Fruit fly (Drosophila melanogaster) whole organism, embryonic: ENCODE results near the gene CG2854.

Experiments
- Adf1 ChIP-seq: fragments of 200-800 bp; sonication (Bioruptor generic); IDR thresholded peaks from 2 replicates; pipeline ENCODE4 v1.3.6; 2022; ENCODE audit warnings: missing biosample characterization, missing genetic modification characterization
- CG10543 ChIP-seq: fragments of 200-800 bp; sonication (Bioruptor generic); optimal IDR thresholded peaks from 3 replicates; lab custom pipeline; 2017; ENCODE audit warnings: missing biosample characterization, mild to moderate bottlenecking, missing genetic modification characterization, moderate library complexity
- CG1233 ChIP-seq: fragments of 200-800 bp; sonication (Bioruptor generic); optimal IDR thresholded peaks from 4 replicates; lab custom pipeline; 2018; ENCODE audit warnings: missing biosample characterization, mild to moderate bottlenecking, missing genetic modification characterization
- CG12391 ChIP-seq: fragments of 200-800 bp; sonication (Bioruptor generic); optimal IDR thresholded peaks from 3 replicates; lab custom pipeline; 2018; ENCODE audit warnings: missing biosample characterization, mild to moderate bottlenecking, missing genetic modification characterization, moderate library complexity
- CG13775 ChIP-seq: fragments of 200-800 bp; sonication (Bioruptor generic); optimal IDR thresholded peaks from 3 replicates; lab custom pipeline; 2017; ENCODE audit warnings: missing biosample characterization, mild to moderate bottlenecking, missing genetic modification characterization
- CG2199 ChIP-seq: fragments of 200-800 bp; sonication (Bioruptor generic); IDR thresholded peaks from 3 replicates; pipeline ENCODE4 v1.3.6; 2022; ENCODE audit warnings: missing biosample characterization, missing genetic modification characterization
- CG6254 ChIP-seq: fragments of 200-800 bp; sonication (Bioruptor generic); optimal IDR thresholded peaks from 3 replicates; lab custom pipeline; 2017; ENCODE audit warnings: mild to moderate bottlenecking, missing biosample characterization, missing genetic modification reagents, missing genetic modification characterization
- CG6765 ChIP-seq: fragments of 200-800 bp; sonication (Bioruptor generic); optimal IDR thresholded peaks from 3 replicates; lab custom pipeline; 2017; ENCODE audit warnings: missing biosample characterization, mild to moderate bottlenecking, missing genetic modification characterization
- CG7839 ChIP-seq: fragments of 200-800 bp; sonication (Bioruptor generic); optimal IDR thresholded peaks from 3 replicates; lab custom pipeline; 2018; ENCODE audit warnings: missing biosample characterization, mild to moderate bottlenecking, missing genetic modification characterization, moderate library complexity
- CG8089 ChIP-seq: fragments of 200-800 bp; sonication (Bioruptor generic); optimal IDR thresholded peaks from 3 replicates; lab custom pipeline; 2016; ENCODE audit warnings: missing biosample characterization, missing genetic modification characterization
- CTCF ChIP-seq: fragments of 200-800 bp; sonication (Bioruptor generic); optimal IDR thresholded peaks from 2 replicates; lab custom pipeline; 2017; ENCODE audit warnings: missing biosample characterization, mild to moderate bottlenecking, missing genetic modification characterization, moderate library complexity
- D ChIP-seq, 2 experiments: fragments of 200-800 bp in 1 of 2; fragments of >200 bp in 1 of 2; sonication (Bioruptor generic) in 1 of 2; optimal IDR thresholded peaks; 2 replicates in 1 of 2; 3 replicates in 1 of 2; lab custom pipeline; 2017; ENCODE audit warnings: mild to moderate bottlenecking in 1 of 2, missing biosample characterization in 1 of 2, missing genetic modification characterization in 1 of 2, missing genetic modification reagents in 1 of 2
- D19A ChIP-seq: fragments of 200-800 bp; optimal IDR thresholded peaks from 3 replicates; lab custom pipeline; 2019; ENCODE audit warnings: missing biosample characterization, mild to moderate bottlenecking, missing genetic modification characterization, moderate library complexity
- Dad ChIP-seq: fragments of 200-800 bp; sonication (Bioruptor generic); optimal IDR thresholded peaks from 3 replicates; lab custom pipeline; 2016; ENCODE audit warnings: missing biosample characterization, missing genetic modification characterization
- Dip2 ChIP-seq: fragments of 200-800 bp; sonication (Bioruptor generic); IDR thresholded peaks from 2 replicates; pipeline ENCODE4 v1.3.6; 2022; ENCODE audit warnings: missing biosample characterization, missing genetic modification characterization
- ERR ChIP-seq: fragments of 200-800 bp; sonication (Bioruptor generic); optimal IDR thresholded peaks from 2 replicates; lab custom pipeline; 2016; ENCODE audit warnings: missing biosample characterization, missing genetic modification characterization
- Gsc ChIP-seq: fragments of 200-800 bp; sonication (Bioruptor generic); IDR thresholded peaks from 2 replicates; pipeline ENCODE4 v1.3.6; 2022; ENCODE audit warnings: missing biosample characterization, missing genetic modification characterization
- Jarid2 ChIP-seq: fragments of 200-800 bp; sonication (Bioruptor generic); optimal IDR thresholded peaks from 3 replicates; lab custom pipeline; 2017; ENCODE audit warnings: mild to moderate bottlenecking, missing biosample characterization, missing genetic modification reagents, missing genetic modification characterization
- Kr ChIP-seq: fragments of 200-800 bp; sonication (Bioruptor generic); optimal IDR thresholded peaks from 2 replicates; lab custom pipeline; 2017; ENCODE audit warnings: missing biosample characterization, mild to moderate bottlenecking, missing genetic modification characterization
- MESR4 ChIP-seq: fragments of 200-800 bp; sonication (Bioruptor generic); optimal IDR thresholded peaks from 2 replicates; lab custom pipeline; 2018; ENCODE audit warnings: missing biosample characterization, mild to moderate bottlenecking, missing genetic modification characterization, moderate library complexity
- MTF-1 ChIP-seq: fragments of 200-800 bp; sonication (Bioruptor generic); optimal IDR thresholded peaks from 2 replicates; lab custom pipeline; 2018; ENCODE audit warnings: missing biosample characterization, mild to moderate bottlenecking, missing genetic modification characterization, borderline replicate concordance
- Meics ChIP-seq: fragments of 200-800 bp; sonication (Bioruptor generic); optimal IDR thresholded peaks from 2 replicates; lab custom pipeline; 2017; ENCODE audit warnings: missing biosample characterization, mild to moderate bottlenecking, missing genetic modification characterization
- Scr ChIP-seq: fragments of 200-800 bp; sonication (Bioruptor generic); IDR thresholded peaks from 2 replicates; pipeline ENCODE4 v1.3.6; 2022; ENCODE audit warnings: missing biosample characterization, missing genetic modification characterization; ENCODE audit not compliant: partially characterized antibody
- Trl ChIP-seq, 3 experiments: fragments of >200 bp in 2 of 3; fragments of 200-800 bp in 1 of 3; sonication (Bioruptor generic) in 1 of 3; optimal IDR thresholded peaks; 2 replicates in 1 of 3; 3 replicates in 2 of 3; lab custom pipeline; 2016 to 2017; ENCODE audit warnings: missing biosample characterization in 1 of 3, missing genetic modification characterization in 1 of 3
- aop ChIP-seq: fragments of 200-800 bp; sonication (Bioruptor generic); IDR thresholded peaks from 2 replicates; pipeline ENCODE4 v1.3.6; 2022; ENCODE audit warnings: missing biosample characterization, missing genetic modification characterization
- cad ChIP-seq: fragments of >200 bp; optimal IDR thresholded peaks from 2 replicates; lab custom pipeline; 2017; ENCODE audit warnings: missing biosample characterization, missing genetic modification characterization
- corto ChIP-seq: fragments of 200-800 bp; sonication (Bioruptor generic); optimal IDR thresholded peaks from 2 replicates; lab custom pipeline; 2016; ENCODE audit warnings: missing biosample characterization, mild to moderate bottlenecking, missing genetic modification characterization, moderate library complexity
- cwo ChIP-seq: fragments of 200-800 bp; sonication (Bioruptor generic); optimal IDR thresholded peaks from 3 replicates; lab custom pipeline; 2017; ENCODE audit warnings: missing biosample characterization, missing genetic modification characterization, mild to moderate bottlenecking, moderate library complexity, missing genetic modification reagents
- eve ChIP-seq, 2 experiments: fragments of >200 bp; optimal IDR thresholded peaks; 2 replicates each; lab custom pipeline; 2017; ENCODE audit warnings: missing biosample characterization in 2 of 2, missing genetic modification characterization in 2 of 2
- fd64A ChIP-seq: fragments of 200-800 bp; sonication (Bioruptor generic); optimal IDR thresholded peaks from 3 replicates; lab custom pipeline; 2018; ENCODE audit warnings: missing biosample characterization, mild to moderate bottlenecking, missing genetic modification characterization
- gsb ChIP-seq: fragments of 200-800 bp; sonication (Bioruptor generic); IDR thresholded peaks from 2 replicates; pipeline ENCODE4 v1.3.6; 2022; ENCODE audit warnings: missing biosample characterization, missing genetic modification characterization
- hbn ChIP-seq: fragments of 200-800 bp; sonication (Bioruptor generic); IDR thresholded peaks from 2 replicates; pipeline ENCODE4 v1.3.6; 2022; ENCODE audit warnings: missing biosample characterization, missing genetic modification characterization; ENCODE audit not compliant: partially characterized antibody
- her ChIP-seq: fragments of 200-800 bp; sonication (Bioruptor generic); optimal IDR thresholded peaks from 2 replicates; lab custom pipeline; 2016; ENCODE audit warnings: missing biosample characterization, missing genetic modification characterization
- lilli ChIP-seq: fragments of 200-800 bp; sonication (Bioruptor generic); optimal IDR thresholded peaks from 3 replicates; lab custom pipeline; 2016; ENCODE audit warnings: missing biosample characterization, missing genetic modification characterization
- oc ChIP-seq: fragments of 200-800 bp; sonication (Bioruptor generic); optimal IDR thresholded peaks from 2 replicates; lab custom pipeline; 2018; ENCODE audit warnings: missing biosample characterization, mild to moderate bottlenecking, missing genetic modification characterization, moderate library complexity
- pan ChIP-seq, 4 experiments: fragments of >200 bp in 3 of 4; fragments of 200-800 bp in 1 of 4; sonication (Bioruptor generic) in 1 of 4; optimal IDR thresholded peaks in 3 of 4; IDR thresholded peaks in 1 of 4; 2 replicates each; pipeline versions ENCODE4 v1.3.6 to Lab custom; 2017 to 2022; ENCODE audit warnings: missing biosample characterization in 2 of 4, missing genetic modification characterization in 2 of 4, mixed read lengths in 1 of 4
- phol ChIP-seq: fragments of 200-800 bp; sonication (Bioruptor generic); optimal IDR thresholded peaks from 3 replicates; lab custom pipeline; 2018; ENCODE audit warnings: missing biosample characterization, mild to moderate bottlenecking, missing genetic modification characterization, moderate library complexity
- pita ChIP-seq: fragments of 200-800 bp; sonication (Bioruptor generic); optimal IDR thresholded peaks from 2 replicates; lab custom pipeline; 2017; ENCODE audit warnings: missing biosample characterization, mild to moderate bottlenecking, missing genetic modification characterization
- sc ChIP-seq, 3 experiments: fragments of >200 bp in 2 of 3; fragments of 200-800 bp in 1 of 3; sonication (Bioruptor generic) in 1 of 3; optimal IDR thresholded peaks; 2 replicates in 2 of 3; 3 replicates in 1 of 3; lab custom pipeline; 2017; ENCODE audit warnings: mild to moderate bottlenecking in 1 of 3, missing biosample characterization in 1 of 3, missing genetic modification characterization in 1 of 3, missing genetic modification reagents in 1 of 3
- schlank ChIP-seq: fragments of 200-800 bp; sonication (Bioruptor generic); optimal IDR thresholded peaks from 2 replicates; lab custom pipeline; 2018; ENCODE audit warnings: missing biosample characterization, mild to moderate bottlenecking, missing genetic modification characterization
- stwl ChIP-seq: fragments of 200-800 bp; sonication (Bioruptor generic); optimal IDR thresholded peaks from 3 replicates; lab custom pipeline; 2018; ENCODE audit warnings: missing biosample characterization, mild to moderate bottlenecking, missing genetic modification characterization, moderate library complexity
- sug ChIP-seq: fragments of 200-800 bp; optimal IDR thresholded peaks from 2 replicates; lab custom pipeline; 2019; ENCODE audit warnings: missing biosample characterization, mild to moderate bottlenecking, missing genetic modification characterization, moderate library complexity
- tin ChIP-seq: fragments of 200-800 bp; sonication (Bioruptor generic); optimal IDR thresholded peaks from 3 replicates; lab custom pipeline; 2016; ENCODE audit warnings: missing biosample characterization, missing genetic modification characterization
- usp ChIP-seq: fragments of >200 bp; optimal IDR thresholded peaks from 2 replicates; lab custom pipeline; 2017; ENCODE audit warnings: missing biosample characterization, missing genetic modification characterization
- wek ChIP-seq: fragments of 200-800 bp; sonication (Bioruptor generic); optimal IDR thresholded peaks from 3 replicates; lab custom pipeline; 2018; ENCODE audit warnings: missing biosample characterization, mild to moderate bottlenecking, missing genetic modification characterization, moderate library complexity
- wor ChIP-seq: fragments of 200-800 bp; sonication (Bioruptor generic); IDR thresholded peaks from 2 replicates; pipeline ENCODE4 v1.3.6; 2022; ENCODE audit warnings: missing biosample characterization, missing genetic modification characterization
- zfh2 ChIP-seq: fragments of 200-800 bp; sonication (Bioruptor generic); optimal IDR thresholded peaks from 2 replicates; lab custom pipeline; 2016; ENCODE audit warnings: missing biosample characterization, missing genetic modification characterization

The CG2854 gene

dm6 chrX:2297428-2298200 lies 29.3 kb upstream of the CG2854 start (continued):
- TF ChIP-seq ERR (GFP tag; lab: Kevin White, UChicago) = peak; percentile 98
- TF ChIP-seq CG8089 = peak; percentile 99
- peak; percentile 97 for TF ChIP-seq Meics
- TF ChIP-seq Adf1 = peak; percentile 98
- peak; percentile 99 for TF ChIP-seq oc
- TF ChIP-seq pan (optimal IDR thresholded peaks at IDR 0.05; lab: Kevin White, UChicago) = no peak
- TF ChIP-seq pan (GFP tag; optimal IDR thresholded peaks at IDR 0.05 in 1 of 2, IDR thresholded peaks at IDR 0.05 in 1 of 2) = peak in 1 of 2 experiments; percentile 98
- TF ChIP-seq Scr (GFP tag; lab: Robert Waterston, UW) = no peak
- TF ChIP-seq eve (GFP tag; optimal IDR thresholded peaks at IDR 0.05; lab: Kevin White, UChicago) = peak in 1 of 2 experiments; percentile 99
- peak; percentile 98 for TF ChIP-seq CG12391 (tag; lab: Kevin White, UChicago)
- peak; percentile 98 for TF ChIP-seq zfh2 (GFP tag; lab: Kevin White, UChicago)
- peak; percentile 96 for TF ChIP-seq gsb (GFP tag; lab: Robert Waterston, UW)
- peak; percentile 95 for TF ChIP-seq Gsc (GFP tag; lab: Robert Waterston, UW)
- peak; percentile 95 for TF ChIP-seq CG6254 (GFP tag; lab: Kevin White, UChicago)
- TF ChIP-seq aop (GFP tag; lab: Robert Waterston, UW) = peak; percentile 96
- peak; percentile 99 for TF ChIP-seq lilli (GFP tag; lab: Kevin White, UChicago)
- TF ChIP-seq tin (GFP tag; lab: Kevin White, UChicago) = peak; percentile 99
- peak; percentile 97 for TF ChIP-seq cwo (GFP tag; lab: Kevin White, UChicago)
- peak; percentile 59 for TF ChIP-seq Kr (GFP tag; lab: Kevin White, UChicago)
- no peak for TF ChIP-seq hbn
- peak; percentile 94 for TF ChIP-seq wek (GFP tag; lab: Kevin White, UChicago)
- no peak for TF ChIP-seq pita
- TF ChIP-seq usp (GFP tag; lab: Kevin White, UChicago) = no peak
- peak; percentile 99 for TF ChIP-seq Dad
- peak; percentile 78 for TF ChIP-seq MESR4
- peak; percentile 97 for TF ChIP-seq MTF-1 (GFP tag; lab: Kevin White, UChicago)
- TF ChIP-seq CG13775 (GFP tag; lab: Kevin White, UChicago) = peak; percentile 95
- TF ChIP-seq CTCF (GFP tag; lab: Kevin White, UChicago) = peak; percentile 76
- peak; percentile 56 to 64 for TF ChIP-seq Trl (optimal IDR thresholded peaks at IDR 0.05; lab: Kevin White, UChicago)
- peak; percentile 98 for TF ChIP-seq Trl (GFP tag; optimal IDR thresholded peaks at IDR 0.05; lab: Kevin White, UChicago)
- TF ChIP-seq sug = peak; percentile 94
- no peak for TF ChIP-seq sc (optimal IDR thresholded peaks at IDR 0.05; lab: Kevin White, UChicago)
- peak; percentile 98 for TF ChIP-seq sc (GFP tag; optimal IDR thresholded peaks at IDR 0.05; lab: Kevin White, UChicago)
- TF ChIP-seq schlank (tag; lab: Kevin White, UChicago) = peak; percentile 97
- TF ChIP-seq D19A (tag; lab: Kevin White, UChicago) = peak; percentile 96
- TF ChIP-seq cad (GFP tag; lab: Kevin White, UChicago) = no peak
- TF ChIP-seq Jarid2 (GFP tag; lab: Kevin White, UChicago) = peak; percentile 88
- peak; percentile 95 for TF ChIP-seq CG6765 (GFP tag; lab: Kevin White, UChicago)
- peak; percentile 99 for TF ChIP-seq CG7839 (tag; lab: Kevin White, UChicago)
- peak; percentile 99 for TF ChIP-seq wor (GFP tag; lab: Robert Waterston, UW)
- peak; percentile 98 for TF ChIP-seq her (GFP tag; lab: Kevin White, UChicago)
- peak; percentile 97 for TF ChIP-seq CG1233 (GFP tag; lab: Kevin White, UChicago)
- peak; percentile 34 for TF ChIP-seq stwl
- TF ChIP-seq fd64A = peak; percentile 99
- TF ChIP-seq phol = peak; percentile 97
- peak; percentile 97 for TF ChIP-seq CG10543 (GFP tag; lab: Kevin White, UChicago)
- no peak for TF ChIP-seq D (optimal IDR thresholded peaks at IDR 0.05; lab: Kevin White, UChicago)
- peak; percentile 98 for TF ChIP-seq D (GFP tag; optimal IDR thresholded peaks at IDR 0.05; lab: Kevin White, UChicago)
- peak; percentile 99 for TF ChIP-seq CG2199 (GFP tag; lab: Robert Waterston, UW)
- peak; percentile 70; the same call in 1 of the 2 replicates for TF ChIP-seq Dip2 (GFP tag; lab: Robert Waterston, UW)
- TF ChIP-seq corto = no peak
